Worm (Caenorhabditis elegans) whole organism, L1 larva: Measurements from ENCODE around the gene chc-1.
A peak's percentile ranks its signal among the peaks of the same experiment; 100 is the strongest.

ENCODE experiments used
- C16A3.4 ChIP-seq: fragments of 150-350 bp; optimal IDR thresholded peaks from 2 replicates; lab custom pipeline; 2014; ENCODE audit warnings: missing biosample characterization, missing genetic modification characterization
- C34B4.2 ChIP-seq: sonication (generic microtip); optimal IDR thresholded peaks from 2 replicates; lab custom pipeline; 2017; ENCODE audit warnings: mild to moderate bottlenecking, missing genetic modification characterization, missing compliant biosample characterization
- F16B12.6 ChIP-seq: fragments of 150-350 bp; optimal IDR thresholded peaks from 2 replicates; lab custom pipeline; 2014; ENCODE audit warnings: missing biosample characterization, missing genetic modification characterization
- Y116A8C.19 ChIP-seq: sonication (generic microtip); optimal IDR thresholded peaks from 2 replicates; lab custom pipeline; 2016; ENCODE audit warnings: missing compliant biosample characterization, missing genetic modification characterization, borderline replicate concordance
- aha-1 ChIP-seq: fragments of 150-350 bp; optimal IDR thresholded peaks from 2 replicates; lab custom pipeline; 2014; ENCODE audit warnings: missing biosample characterization, missing genetic modification characterization
- blmp-1 ChIP-seq: fragments of 150-350 bp; optimal IDR thresholded peaks from 2 replicates; lab custom pipeline; 2014; ENCODE audit warnings: missing biosample characterization, missing genetic modification characterization
- ceh-63 ChIP-seq: fragments of 200-800 bp; sonication (Bioruptor generic); optimal IDR thresholded peaks from 2 replicates; lab custom pipeline; 2018; ENCODE audit warnings: mild to moderate bottlenecking, missing genetic modification characterization, missing compliant biosample characterization
- ceh-8 ChIP-seq: fragments of 200-800 bp; sonication (Bioruptor generic); optimal IDR thresholded peaks from 2 replicates; lab custom pipeline; 2018; ENCODE audit warnings: mild to moderate bottlenecking, missing genetic modification characterization, moderate library complexity, missing compliant biosample characterization
- ceh-82 ChIP-seq, 3 experiments: fragments of 150-350 bp in 1 of 3; sonication (generic microtip) in 2 of 3; optimal IDR thresholded peaks; 2 replicates each; lab custom pipeline; 2014 to 2017; ENCODE audit warnings: missing biosample characterization in 3 of 3, missing genetic modification characterization in 3 of 3
- ceh-90 ChIP-seq: sonication (generic microtip); optimal IDR thresholded peaks from 2 replicates; lab custom pipeline; 2016; ENCODE audit warnings: missing genetic modification characterization, missing compliant biosample characterization
- ces-1 ChIP-seq: fragments of 150-350 bp; optimal IDR thresholded peaks from 2 replicates; lab custom pipeline; 2014; ENCODE audit warnings: missing biosample characterization, missing genetic modification reagents, missing genetic modification characterization
- dsc-1 ChIP-seq: sonication (generic microtip); optimal IDR thresholded peaks from 2 replicates; lab custom pipeline; 2016; ENCODE audit warnings: mild to moderate bottlenecking, missing genetic modification characterization, missing compliant biosample characterization
- egl-27 ChIP-seq, 2 experiments: fragments of 150-350 bp in 1 of 2; sonication (generic microtip); optimal IDR thresholded peaks; 3 replicates each; lab custom pipeline; 2017 to 2018; ENCODE audit warnings: missing biosample characterization in 2 of 2, missing genetic modification characterization in 2 of 2, missing genetic modification reagents in 2 of 2
- elt-2 ChIP-seq: sonication (generic microtip); optimal IDR thresholded peaks from 2 replicates; lab custom pipeline; 2016; ENCODE audit warnings: missing genetic modification characterization, mild to moderate bottlenecking, inconsistent platforms, missing compliant biosample characterization, missing genetic modification reagents
- ets-5 ChIP-seq: fragments of 200-800 bp; sonication (Bioruptor generic); IDR thresholded peaks from 2 replicates; pipeline ENCODE4 v1.3.6; 2022; ENCODE audit warnings: missing genetic modification characterization, missing compliant biosample characterization
- fkh-8 ChIP-seq: sonication (generic microtip); optimal IDR thresholded peaks from 2 replicates; lab custom pipeline; 2016; ENCODE audit warnings: mild to moderate bottlenecking, missing genetic modification characterization, missing compliant biosample characterization
- hlh-17 ChIP-seq: fragments of 200-800 bp; sonication (Bioruptor generic); optimal IDR thresholded peaks from 2 replicates; lab custom pipeline; 2018; ENCODE audit warnings: missing genetic modification characterization, mild to moderate bottlenecking, missing compliant biosample characterization, moderate library complexity, borderline replicate concordance
- hlh-4 ChIP-seq: sonication (generic microtip); optimal IDR thresholded peaks from 2 replicates; lab custom pipeline; 2016; ENCODE audit warnings: mild to moderate bottlenecking, missing genetic modification characterization, missing compliant biosample characterization
- isw-1 ChIP-seq: fragments of 200-800 bp; sonication (Bioruptor generic); IDR thresholded peaks from 2 replicates; pipeline ENCODE4 v1.3.6; 2022; ENCODE audit warnings: missing genetic modification characterization, missing compliant biosample characterization
- lin-14 ChIP-seq: fragments of 200-800 bp; sonication (Bioruptor generic); optimal IDR thresholded peaks from 2 replicates; lab custom pipeline; 2018; ENCODE audit warnings: mild to moderate bottlenecking, missing genetic modification characterization, moderate library complexity, missing compliant biosample characterization
- lin-39 ChIP-seq: fragments of 150-350 bp; optimal IDR thresholded peaks from 2 replicates; lab custom pipeline; 2014; ENCODE audit warnings: missing biosample characterization, missing genetic modification reagents, missing genetic modification characterization
- lir-3 ChIP-seq: sonication (generic microtip); optimal IDR thresholded peaks from 2 replicates; lab custom pipeline; 2016; ENCODE audit warnings: mild to moderate bottlenecking, missing genetic modification characterization, moderate library complexity, missing compliant biosample characterization; ENCODE audit not compliant: poor library complexity
- lsy-2 ChIP-seq, 2 experiments: fragments of 150-350 bp; optimal IDR thresholded peaks; 2 replicates each; lab custom pipeline; 2014; ENCODE audit warnings: missing biosample characterization in 2 of 2, missing genetic modification characterization in 2 of 2
- nhr-11 ChIP-seq: fragments of 150-350 bp; optimal IDR thresholded peaks from 2 replicates; lab custom pipeline; 2014; ENCODE audit warnings: missing biosample characterization, missing genetic modification characterization
- nhr-20 ChIP-seq: sonication (generic microtip); optimal IDR thresholded peaks from 2 replicates; lab custom pipeline; 2016; ENCODE audit warnings: mild to moderate bottlenecking, missing genetic modification characterization, missing compliant biosample characterization
- nhr-28 ChIP-seq: fragments of 150-350 bp; optimal IDR thresholded peaks from 2 replicates; lab custom pipeline; 2014; ENCODE audit warnings: missing biosample characterization, missing genetic modification characterization
- nhr-47 ChIP-seq: sonication (generic microtip); optimal IDR thresholded peaks from 2 replicates; lab custom pipeline; 2016; ENCODE audit warnings: mild to moderate bottlenecking, missing genetic modification characterization, moderate library complexity, missing compliant biosample characterization
- nhr-76 ChIP-seq: sonication (generic microtip); optimal IDR thresholded peaks from 2 replicates; lab custom pipeline; 2017; ENCODE audit warnings: missing biosample characterization, missing genetic modification characterization
- nhr-77 ChIP-seq: fragments of 150-350 bp; optimal IDR thresholded peaks from 2 replicates; lab custom pipeline; 2014; ENCODE audit warnings: missing biosample characterization, missing genetic modification characterization
- nhr-90 ChIP-seq: sonication (generic microtip); optimal IDR thresholded peaks from 2 replicates; lab custom pipeline; 2016; ENCODE audit warnings: mild to moderate bottlenecking, missing genetic modification characterization, missing compliant biosample characterization; ENCODE audit not compliant: poor library complexity
- pqm-1 ChIP-seq: sonication (generic microtip); optimal IDR thresholded peaks from 3 replicates; lab custom pipeline; 2017; ENCODE audit warnings: missing biosample characterization, missing genetic modification characterization
- snu-23 ChIP-seq: sonication (generic microtip); optimal IDR thresholded peaks from 2 replicates; lab custom pipeline; 2016; ENCODE audit warnings: missing genetic modification characterization, missing compliant biosample characterization
- sox-4 ChIP-seq: sonication (generic microtip); optimal IDR thresholded peaks from 2 replicates; lab custom pipeline; 2016; ENCODE audit warnings: missing genetic modification characterization, missing compliant biosample characterization
- swsn-7 ChIP-seq: sonication (generic microtip); optimal IDR thresholded peaks from 2 replicates; lab custom pipeline; 2016; ENCODE audit warnings: missing genetic modification characterization, missing compliant biosample characterization
- tlp-1 ChIP-seq: fragments of 150-350 bp; optimal IDR thresholded peaks from 2 replicates; lab custom pipeline; 2014; ENCODE audit warnings: missing biosample characterization, missing genetic modification characterization
- unc-130 ChIP-seq: fragments of 150-350 bp; optimal IDR thresholded peaks from 2 replicates; lab custom pipeline; 2017; ENCODE audit warnings: missing biosample characterization, missing genetic modification characterization, inconsistent platforms
- unc-30 ChIP-seq: sonication (generic microtip); optimal IDR thresholded peaks from 2 replicates; lab custom pipeline; 2017; ENCODE audit warnings: missing biosample characterization, missing genetic modification characterization
- unc-62 ChIP-seq: fragments of 150-350 bp; optimal IDR thresholded peaks from 2 replicates; lab custom pipeline; 2014; ENCODE audit warnings: missing biosample characterization, missing genetic modification reagents, missing genetic modification characterization
- unc-86 ChIP-seq: sonication (generic microtip); optimal IDR thresholded peaks from 2 replicates; lab custom pipeline; 2016; ENCODE audit warnings: missing genetic modification characterization, missing compliant biosample characterization
- unc-98 ChIP-seq: fragments of 200-800 bp; sonication (Bioruptor generic); IDR thresholded peaks from 2 replicates; pipeline ENCODE4 v1.3.6; 2022; ENCODE audit warnings: missing genetic modification characterization, missing compliant biosample characterization
- vab-15 ChIP-seq: sonication (generic microtip); optimal IDR thresholded peaks from 2 replicates; lab custom pipeline; 2017; ENCODE audit warnings: missing genotype, mild to moderate bottlenecking, missing genetic modification characterization, missing compliant biosample characterization
- zag-1 ChIP-seq: fragments of 150-350 bp; optimal IDR thresholded peaks from 2 replicates; lab custom pipeline; 2014; ENCODE audit warnings: missing biosample characterization, missing genetic modification characterization
- zip-4 ChIP-seq: fragments of 200-800 bp; sonication (Bioruptor generic); optimal IDR thresholded peaks from 2 replicates; lab custom pipeline; 2018; ENCODE audit warnings: mild to moderate bottlenecking, missing genetic modification characterization, moderate library complexity, missing compliant biosample characterization
- ztf-4 ChIP-seq: fragments of 150-350 bp; optimal IDR thresholded peaks from 2 replicates; lab custom pipeline; 2014; ENCODE audit warnings: missing biosample characterization, missing genetic modification characterization

chc-1 gene

DNA sequence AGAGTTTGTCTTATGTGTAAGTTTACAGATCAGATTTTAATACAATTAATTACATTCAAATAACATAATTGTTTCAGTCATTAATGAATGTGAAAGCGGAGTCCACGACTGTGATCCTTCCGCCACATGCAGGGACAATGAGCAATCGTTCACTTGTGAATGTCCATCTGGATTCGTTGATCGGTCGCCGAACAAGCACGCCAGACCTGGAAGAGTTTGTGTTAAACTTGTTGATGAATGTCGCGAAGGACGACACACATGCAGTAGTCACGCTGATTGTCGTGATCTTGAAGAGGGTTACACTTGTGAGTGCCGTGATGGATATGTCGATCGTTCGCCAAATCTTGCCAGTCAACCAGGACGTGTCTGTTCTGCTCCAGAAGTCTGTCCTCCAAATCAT lies 25.1 kb upstream of the chc-1 start:
- TF ChIP-seq nhr-47 (no peak), vab-15 (tag; lab: Kevin White, UChicago) (no peak), aha-1 (tag; lab: Kevin White, UChicago) (no peak), swsn-7 (no peak), zip-4 (GFP tag; lab: Kevin White, UChicago) (no peak), Y116A8C.19 (tag; lab: Kevin White, UChicago) (no peak), lin-39 (tag; lab: Kevin White, UChicago) (no peak), ceh-8 (GFP tag; lab: Kevin White, UChicago) (no peak), dsc-1 (tag; lab: Kevin White, UChicago) (no peak), unc-130 (tag; lab: Kevin White, UChicago) (no peak), ceh-63 (GFP tag; lab: Kevin White, UChicago) (no peak), nhr-11 (tag; lab: Kevin White, UChicago) (no peak), F16B12.6 (tag; lab: Kevin White, UChicago) (no peak), sox-4 (tag; lab: Kevin White, UChicago) (no peak), unc-86 (tag; lab: Kevin White, UChicago) (no peak), unc-30 (tag; lab: Kevin White, UChicago) (no peak), C34B4.2 (tag; lab: Kevin White, UChicago) (no peak), blmp-1 (tag; lab: Kevin White, UChicago) (no peak), isw-1 (GFP tag; lab: Robert Waterston, UW) (no peak)
- TF ChIP-seq, all 84 proteins: peak for 0

DNA sequence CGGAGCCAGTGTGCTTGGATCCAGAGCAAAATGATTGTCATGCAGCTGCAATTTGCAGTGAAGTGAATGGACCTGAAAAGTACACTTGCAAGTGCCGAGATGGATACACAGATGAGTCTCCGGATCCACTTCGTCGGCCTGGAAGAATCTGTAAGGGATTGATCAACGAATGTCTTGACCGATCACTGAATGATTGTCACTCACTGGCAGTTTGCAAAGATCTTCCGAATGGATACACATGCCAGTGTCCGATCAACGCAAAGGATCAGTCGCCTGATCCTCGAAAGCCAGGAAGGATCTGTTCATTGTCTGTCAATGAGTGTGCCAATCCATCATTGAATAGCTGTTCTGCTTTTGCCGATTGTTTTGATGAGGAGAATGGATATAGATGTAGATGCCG lies 24.2 kb upstream of the chc-1 start:
- TF ChIP-seq unc-62 (GFP tag; lab: Kevin White, UChicago), result no peak
- TF ChIP-seq elt-2 (tag; lab: Kevin White, UChicago), result no peak
- no peak for TF ChIP-seq snu-23
- no peak for TF ChIP-seq lin-39 (tag; lab: Kevin White, UChicago)
- TF ChIP-seq nhr-90, result no peak
- TF ChIP-seq lin-14 (GFP tag; lab: Kevin White, UChicago), result no peak
- TF ChIP-seq lir-3, result no peak
- no peak for TF ChIP-seq hlh-17 (GFP tag; lab: Kevin White, UChicago)
- no peak for TF ChIP-seq ets-5 (GFP tag; lab: Robert Waterston, UW)

DNA sequence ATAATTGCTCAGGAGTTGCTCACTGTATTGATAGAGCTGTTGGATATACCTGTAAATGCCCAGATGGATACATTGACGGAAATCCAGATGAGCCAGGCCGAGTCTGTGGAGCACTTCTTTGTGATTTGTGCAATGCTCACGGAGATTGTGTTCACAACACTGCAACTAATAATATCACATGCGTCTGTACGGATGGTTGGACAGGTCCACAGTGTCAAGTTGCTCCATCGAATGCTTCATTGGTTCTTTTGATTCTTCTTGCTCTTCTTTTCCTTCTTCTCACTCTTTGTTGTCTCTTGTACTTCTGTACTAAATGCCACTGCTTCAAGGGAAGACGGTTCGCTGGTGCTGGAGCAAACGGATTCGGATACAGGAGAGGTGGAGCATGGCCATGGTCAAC lies 21.8 kb upstream of the chc-1 start:
- TF ChIP-seq ceh-82 (tag; optimal IDR thresholded peaks at IDR 0.05; lab: Kevin White, UChicago), result no peak

DNA sequence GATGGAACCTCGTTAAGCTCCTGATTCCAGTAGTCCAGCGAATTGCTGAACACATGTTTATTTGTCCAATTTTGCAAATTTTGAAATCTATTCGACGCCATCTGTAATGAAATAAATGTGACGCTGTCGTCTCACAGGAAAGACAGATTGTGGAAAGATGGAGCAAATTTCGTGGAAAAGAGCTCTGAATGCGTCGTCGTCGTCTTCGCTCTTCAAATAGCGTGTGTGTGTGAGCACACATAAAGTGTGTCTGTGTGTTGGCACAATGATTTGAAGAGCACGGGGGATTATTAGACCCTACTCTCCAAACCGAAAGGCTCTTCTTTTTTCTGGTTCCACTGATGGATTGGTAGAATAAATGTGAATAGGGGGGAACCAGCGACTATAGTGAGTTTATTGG lies 17.5 kb upstream of the chc-1 start, which contains the start of gene unc-47:
Gene unc-47 (minus strand): TSS at position 101 of the 400 bp plus-strand sequence.
- TF ChIP-seq lsy-2 (tag; optimal IDR thresholded peaks at IDR 0.05; lab: Kevin White, UChicago), result no peak
- TF ChIP-seq nhr-28 (tag; lab: Kevin White, UChicago), result no peak
- TF ChIP-seq nhr-76, result no peak
- no peak for TF ChIP-seq ztf-4 (tag; lab: Kevin White, UChicago)
- TF ChIP-seq nhr-90, result no peak
- no peak for TF ChIP-seq unc-98 (GFP tag; lab: Robert Waterston, UW)
- TF ChIP-seq C16A3.4 (tag; lab: Kevin White, UChicago), result no peak

DNA sequence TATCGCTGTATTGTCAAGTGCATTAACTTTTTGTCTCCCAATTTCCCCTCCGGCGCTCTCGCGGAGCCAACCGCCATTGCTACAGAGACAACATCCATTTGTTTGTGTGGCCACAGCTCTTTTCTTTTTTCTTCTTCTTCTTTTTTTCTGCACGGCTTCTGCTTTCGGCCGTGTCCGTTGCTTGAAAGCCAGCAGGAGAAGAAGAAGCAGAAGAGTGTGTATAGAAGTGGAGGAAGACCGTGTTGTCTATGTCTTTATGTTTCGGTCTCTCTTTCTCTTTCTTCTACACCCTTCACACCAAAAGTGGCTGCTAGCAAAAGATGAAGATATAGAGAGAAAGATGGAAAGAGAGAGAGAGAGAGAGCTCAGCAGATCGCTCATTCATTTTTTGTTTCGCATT lies 15.8 kb upstream of the chc-1 start:
- TF ChIP-seq zag-1 (no peak), nhr-47 (no peak), tlp-1 (tag; lab: Kevin White, UChicago) (no peak), unc-98 (GFP tag; lab: Robert Waterston, UW) (no peak), lin-39 (tag; lab: Kevin White, UChicago) (no peak), ceh-8 (GFP tag; lab: Kevin White, UChicago) (no peak), Y116A8C.19 (tag; lab: Kevin White, UChicago) (no peak), hlh-17 (GFP tag; lab: Kevin White, UChicago) (no peak), ces-1 (no peak), ceh-82 (tag; optimal IDR thresholded peaks at IDR 0.05; lab: Kevin White, UChicago) (peak in 1 of 3 experiments; percentile 39), nhr-76 (no peak), unc-62 (GFP tag; lab: Kevin White, UChicago) (no peak), ztf-4 (tag; lab: Kevin White, UChicago) (no peak), hlh-4 (tag; lab: Kevin White, UChicago) (no peak), pqm-1 (tag; lab: Kevin White, UChicago) (no peak), egl-27 (tag; optimal IDR thresholded peaks at IDR 0.05; lab: Kevin White, UChicago) (no peak), lin-14 (GFP tag; lab: Kevin White, UChicago) (peak; percentile 75), ceh-90 (tag; lab: Kevin White, UChicago) (no peak), F16B12.6 (tag; lab: Kevin White, UChicago) (peak; percentile 10), unc-86 (tag; lab: Kevin White, UChicago) (peak; percentile 13), dsc-1 (tag; lab: Kevin White, UChicago) (no peak), nhr-20 (tag; lab: Kevin White, UChicago) (no peak), nhr-77 (tag; lab: Kevin White, UChicago) (no peak), fkh-8 (peak; percentile 49)
